Worm (Caenorhabditis elegans) whole organism, early embryonic: ENCODE measurements around the gene zhit-1.

Experiments
- ama-1 ChIP-seq: fragments of 150-350 bp; optimal IDR thresholded peaks from 2 replicates; lab custom pipeline; 2014
- ceh-13 ChIP-seq: fragments of 200-800 bp; sonication (Bioruptor generic); optimal IDR thresholded peaks from 2 replicates; lab custom pipeline; 2018; ENCODE audit warnings: mild to moderate bottlenecking, missing genetic modification characterization, missing compliant biosample characterization
- pes-1 ChIP-seq: fragments of 200-800 bp; sonication (Bioruptor generic); IDR thresholded peaks from 2 replicates; pipeline ENCODE4 v1.3.6; 2022; ENCODE audit warnings: missing genetic modification reagents, missing genetic modification characterization, missing compliant biosample characterization
- tra-4 ChIP-seq: sonication (generic microtip); optimal IDR thresholded peaks from 2 replicates; lab custom pipeline; 2017; ENCODE audit warnings: missing genetic modification characterization, missing compliant biosample characterization

DNA sequence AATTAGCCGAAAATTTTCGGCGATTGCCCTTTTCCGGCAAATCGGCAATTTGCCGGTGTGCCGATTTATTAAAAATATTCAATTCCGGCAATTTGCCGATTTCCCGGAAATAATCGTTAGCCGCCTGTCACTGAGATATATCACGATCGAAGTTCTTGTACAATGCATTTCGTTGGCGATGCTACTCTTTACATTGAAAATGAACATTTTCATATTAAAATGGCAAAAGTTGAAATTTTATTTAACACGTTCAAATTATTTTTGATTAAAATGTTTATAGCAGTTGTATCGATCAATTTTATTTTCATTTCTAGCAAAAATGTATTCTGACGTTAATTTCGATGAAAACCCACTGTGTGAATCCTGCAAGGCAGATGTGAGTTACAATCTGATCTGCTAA, 18.4 kb upstream of the zhit-1 start, which contains the start of gene M03E7.3:
- no peak for TF ChIP-seq tra-4 (tag; lab: Kevin White, UChicago)
- TF ChIP-seq pes-1 (GFP tag; lab: Robert Waterston, UW), result no peak
- no peak for TF ChIP-seq ceh-13 (GFP tag; lab: Kevin White, UChicago)
- no peak for TF ChIP-seq ama-1 (lab: Kevin White, UChicago)
